Worm (Caenorhabditis elegans) whole organism, dauer: Measurements from ENCODE around the gene aqp-12.

Experiments
- unc-62 ChIP-seq: sonication (generic microtip); optimal IDR thresholded peaks from 2 replicates; lab custom pipeline; 2017; ENCODE audit warnings: missing biosample characterization, missing genetic modification reagents, missing genetic modification characterization

The aqp-12 gene

ce11 chrII:12208741-12209140, 5.7 kb downstream of the aqp-12 start:
- TF ChIP-seq unc-62 (GFP tag; lab: Kevin White, UChicago): no peak

ce11 chrII:12211652-12212245, 8.7 kb downstream of the aqp-12 start:
- TF ChIP-seq unc-62 (GFP tag; lab: Kevin White, UChicago): no peak

ce11 chrII:12214562-12214961, 11.5 kb downstream of the aqp-12 start:
- no peak for TF ChIP-seq unc-62 (GFP tag; lab: Kevin White, UChicago)

- TF ChIP-seq unc-62 (GFP tag; lab: Kevin White, UChicago): no peak
Measured at ce11 chrII:12222524-12222923, 19.5 kb downstream of the aqp-12 start.

- TF ChIP-seq unc-62 (GFP tag; lab: Kevin White, UChicago): no peak
Measured at ce11 chrII:12224916-12225406, 21.9 kb downstream of the aqp-12 start, which contains the start of the genes pqn-87 and rsr-2. TSS of gene pqn-87 (minus strand) at chrII:12225086. TSS of gene rsr-2 (plus strand) at chrII:12225356.

ce11 chrII:12226192-12226591, 23.2 kb downstream of the aqp-12 start:
- TF ChIP-seq unc-62 (GFP tag; lab: Kevin White, UChicago): no peak

- TF ChIP-seq unc-62 (GFP tag; lab: Kevin White, UChicago): no peak
Measured at ce11 chrII:12228005-12228404, 25.0 kb downstream of the aqp-12 start, which contains the start of gene sinh-1. TSS of gene sinh-1 (plus strand) at chrII:12228305.

ce11 chrII:12237555-12237954, 34.5 kb downstream of the aqp-12 start:
- TF ChIP-seq unc-62 (GFP tag; lab: Kevin White, UChicago): no peak

- TF ChIP-seq unc-62 (GFP tag; lab: Kevin White, UChicago): no peak
Measured at ce11 chrII:12239449-12239848, 36.4 kb downstream of the aqp-12 start.

- no peak for TF ChIP-seq unc-62 (GFP tag; lab: Kevin White, UChicago)
Measured at ce11 chrII:12240088-12240487, 37.1 kb downstream of the aqp-12 start, which contains the start of gene txdc-12.1. TSS of gene txdc-12.1 (plus strand) at chrII:12240388.

- no peak for TF ChIP-seq unc-62 (GFP tag; lab: Kevin White, UChicago)
Measured at ce11 chrII:12241792-12242191, 38.8 kb downstream of the aqp-12 start.

ce11 chrII:12242551-12242950, 39.5 kb downstream of the aqp-12 start, which contains the start of gene Y57A10A.24:
TSS of gene Y57A10A.24 (plus strand) at chrII:12242946.
- no peak for TF ChIP-seq unc-62 (GFP tag; lab: Kevin White, UChicago)

ce11 chrII:12249042-12249441, 46.0 kb downstream of the aqp-12 start, which contains the start of gene tag-276:
TSS of gene tag-276 (minus strand) at chrII:12249142.
- TF ChIP-seq unc-62 (GFP tag; lab: Kevin White, UChicago): no peak

ce11 chrII:12255545-12256233, 52.7 kb downstream of the aqp-12 start:
- TF ChIP-seq unc-62 (GFP tag; lab: Kevin White, UChicago): no peak

- TF ChIP-seq unc-62 (GFP tag; lab: Kevin White, UChicago): no peak
Measured at ce11 chrII:12256528-12256927, 53.5 kb downstream of the aqp-12 start, which contains the start of gene parn-2. TSS of gene parn-2 (minus strand) at chrII:12256628.

- TF ChIP-seq unc-62 (GFP tag; lab: Kevin White, UChicago): no peak
Measured at ce11 chrII:12257095-12257494, 54.1 kb downstream of the aqp-12 start.
